Worm (Caenorhabditis elegans) whole organism, mixed stage, embryonic: ENCODE measurements around the gene nas-15.

ENCODE experiments used
- M03D4.4 ChIP-seq: sonication (generic microtip); optimal IDR thresholded peaks from 2 replicates; lab custom pipeline; 2017; ENCODE audit warnings: mild to moderate bottlenecking, missing genetic modification characterization, missing compliant biosample characterization
- bed-3 ChIP-seq: fragments of 200-800 bp; sonication (Bioruptor generic); optimal IDR thresholded peaks from 3 replicates; lab custom pipeline; 2018; ENCODE audit warnings: mild to moderate bottlenecking, missing genetic modification characterization, moderate library complexity, missing compliant biosample characterization
- blmp-1 ChIP-seq: fragments of 150-350 bp; optimal IDR thresholded peaks from 2 replicates; lab custom pipeline; 2014; ENCODE audit warnings: missing biosample characterization, missing genetic modification characterization
- ceh-39 ChIP-seq: fragments of 150-350 bp; optimal IDR thresholded peaks from 2 replicates; lab custom pipeline; 2014; ENCODE audit warnings: missing biosample characterization, missing genetic modification characterization
- ceh-43 ChIP-seq: fragments of 200-800 bp; sonication (Bioruptor generic); optimal IDR thresholded peaks from 2 replicates; lab custom pipeline; 2018; ENCODE audit warnings: mild to moderate bottlenecking, missing genetic modification characterization, moderate library complexity, missing compliant biosample characterization
- ceh-83 ChIP-seq: fragments of 200-800 bp; sonication (Bioruptor generic); optimal IDR thresholded peaks from 2 replicates; lab custom pipeline; 2018; ENCODE audit warnings: mild to moderate bottlenecking, missing genetic modification characterization, missing compliant biosample characterization
- ces-1 ChIP-seq: fragments of 150-350 bp; optimal IDR thresholded peaks from 2 replicates; lab custom pipeline; 2014; ENCODE audit warnings: missing biosample characterization, missing genetic modification reagents, missing genetic modification characterization
- cnd-1 ChIP-seq: fragments of 200-800 bp; sonication (Bioruptor generic); optimal IDR thresholded peaks from 2 replicates; lab custom pipeline; 2018; ENCODE audit warnings: mild to moderate bottlenecking, missing genetic modification characterization, missing compliant biosample characterization
- drap-1 ChIP-seq: fragments of 200-800 bp; sonication (Bioruptor generic); optimal IDR thresholded peaks from 3 replicates; lab custom pipeline; 2018; ENCODE audit warnings: mild to moderate bottlenecking, missing genetic modification characterization, missing compliant biosample characterization
- elt-1 ChIP-seq: sonication (generic microtip); optimal IDR thresholded peaks from 2 replicates; lab custom pipeline; 2017; ENCODE audit warnings: missing genetic modification characterization, mild to moderate bottlenecking, missing compliant biosample characterization, antibody characterized with exemption, moderate library complexity, borderline replicate concordance; ENCODE audit not compliant: insufficient read depth
- elt-3 ChIP-seq: fragments of 150-350 bp; optimal IDR thresholded peaks from 2 replicates; lab custom pipeline; 2014; ENCODE audit warnings: missing biosample characterization, missing genetic modification characterization
- flh-1 ChIP-seq: fragments of 200-800 bp; sonication (Bioruptor generic); optimal IDR thresholded peaks from 2 replicates; lab custom pipeline; 2018; ENCODE audit warnings: mild to moderate bottlenecking, missing genetic modification characterization, moderate library complexity, missing compliant biosample characterization
- ham-2 ChIP-seq: fragments of 200-800 bp; sonication (Bioruptor generic); optimal IDR thresholded peaks from 2 replicates; lab custom pipeline; 2018; ENCODE audit warnings: mild to moderate bottlenecking, missing genetic modification characterization, missing compliant biosample characterization
- hlh-1 ChIP-seq: fragments of 150-350 bp; optimal IDR thresholded peaks from 2 replicates; lab custom pipeline; 2014; ENCODE audit warnings: missing biosample characterization, missing genetic modification reagents, missing genetic modification characterization
- lin-13 ChIP-seq: fragments of 150-350 bp; optimal IDR thresholded peaks from 2 replicates; lab custom pipeline; 2014; ENCODE audit warnings: missing biosample characterization, missing genetic modification characterization
- lin-32 ChIP-seq: fragments of 200-800 bp; sonication (Bioruptor generic); optimal IDR thresholded peaks from 2 replicates; lab custom pipeline; 2018; ENCODE audit warnings: mild to moderate bottlenecking, missing genetic modification characterization, missing compliant biosample characterization
- lsy-2 ChIP-seq: fragments of 150-350 bp; optimal IDR thresholded peaks from 2 replicates; lab custom pipeline; 2014; ENCODE audit warnings: missing biosample characterization, missing genetic modification characterization
- mab-5 ChIP-seq: fragments of 150-350 bp; optimal IDR thresholded peaks from 2 replicates; lab custom pipeline; 2014; ENCODE audit warnings: missing biosample characterization, missing genetic modification characterization
- mep-1 ChIP-seq: fragments of 150-350 bp; optimal IDR thresholded peaks from 2 replicates; lab custom pipeline; 2017; ENCODE audit warnings: missing biosample characterization, missing genetic modification reagents, missing genetic modification characterization, inconsistent platforms
- mls-2 ChIP-seq: sonication (generic microtip); optimal IDR thresholded peaks from 2 replicates; lab custom pipeline; 2016; ENCODE audit warnings: mild to moderate bottlenecking, missing genetic modification characterization, moderate library complexity, missing compliant biosample characterization
- nhr-12 ChIP-seq: fragments of 150-350 bp; optimal IDR thresholded peaks from 2 replicates; lab custom pipeline; 2014; ENCODE audit warnings: missing biosample characterization, missing genetic modification characterization
- nhr-2 ChIP-seq: fragments of 150-350 bp; optimal IDR thresholded peaks from 2 replicates; lab custom pipeline; 2014; ENCODE audit warnings: missing biosample characterization, missing genetic modification characterization
- nhr-237 ChIP-seq: fragments of 150-350 bp; optimal IDR thresholded peaks from 2 replicates; lab custom pipeline; 2014; ENCODE audit warnings: missing biosample characterization, missing genetic modification characterization
- nhr-28 ChIP-seq: fragments of 150-350 bp; optimal IDR thresholded peaks from 2 replicates; lab custom pipeline; 2014; ENCODE audit warnings: missing biosample characterization, missing genetic modification characterization
- nhr-76 ChIP-seq: sonication (generic microtip); optimal IDR thresholded peaks from 2 replicates; lab custom pipeline; 2017; ENCODE audit warnings: missing biosample characterization, missing genetic modification characterization
- pha-4 ChIP-seq: fragments of 150-350 bp; optimal IDR thresholded peaks from 2 replicates; lab custom pipeline; 2018; ENCODE audit warnings: missing biosample characterization, missing genetic modification reagents, missing genetic modification characterization
- sem-2 ChIP-seq: fragments of 200-800 bp; sonication (Bioruptor generic); optimal IDR thresholded peaks from 2 replicates; lab custom pipeline; 2018; ENCODE audit warnings: mild to moderate bottlenecking, missing genetic modification characterization, missing compliant biosample characterization
- snpc-4 ChIP-seq: fragments of 150-350 bp; optimal IDR thresholded peaks from 2 replicates; lab custom pipeline; 2014; ENCODE audit warnings: missing biosample characterization, missing genetic modification characterization
- sptf-1 ChIP-seq: sonication (generic microtip); optimal IDR thresholded peaks from 2 replicates; lab custom pipeline; 2017; ENCODE audit warnings: mild to moderate bottlenecking, missing genetic modification characterization, moderate library complexity, missing compliant biosample characterization
- tbx-8 ChIP-seq: fragments of 200-800 bp; sonication (Bioruptor generic); optimal IDR thresholded peaks from 2 replicates; lab custom pipeline; 2018; ENCODE audit warnings: mild to moderate bottlenecking, missing genetic modification characterization, moderate library complexity, missing compliant biosample characterization
- unc-120 ChIP-seq: sonication (generic microtip); optimal IDR thresholded peaks from 2 replicates; lab custom pipeline; 2017; ENCODE audit warnings: missing genetic modification characterization, missing compliant biosample characterization; ENCODE audit not compliant: poor library complexity, severe bottlenecking
- unc-39 ChIP-seq: fragments of 150-350 bp; optimal IDR thresholded peaks from 2 replicates; lab custom pipeline; 2014; ENCODE audit warnings: missing biosample characterization, missing genetic modification characterization
- unc-62 ChIP-seq: fragments of 150-350 bp; optimal IDR thresholded peaks from 2 replicates; lab custom pipeline; 2014; ENCODE audit warnings: missing biosample characterization, missing genetic modification reagents, missing genetic modification characterization
- zip-8 ChIP-seq: fragments of 150-350 bp; optimal IDR thresholded peaks from 2 replicates; lab custom pipeline; 2014; ENCODE audit warnings: missing biosample characterization, missing genetic modification characterization
- ztf-11 ChIP-seq: fragments of 150-350 bp; optimal IDR thresholded peaks from 2 replicates; lab custom pipeline; 2014; ENCODE audit warnings: missing biosample characterization, missing genetic modification characterization

nas-15 gene

ce11 chrX:789848-790247, 12.3 kb downstream of the nas-15 start:
- TF ChIP-seq lin-13 (tag; lab: Kevin White, UChicago), result no peak
- no peak for TF ChIP-seq nhr-12 (tag; lab: Kevin White, UChicago)
- TF ChIP-seq unc-62 (GFP tag; lab: Kevin White, UChicago), result no peak
- no peak for TF ChIP-seq ceh-43 (GFP tag; lab: Kevin White, UChicago)
- no peak for TF ChIP-seq mls-2 (tag; lab: Kevin White, UChicago)
- no peak for TF ChIP-seq lsy-2 (tag; lab: Kevin White, UChicago)
- TF ChIP-seq ces-1 (GFP tag; lab: Kevin White, UChicago), result no peak
- TF ChIP-seq zip-8 (tag; lab: Kevin White, UChicago), result no peak

DNA sequence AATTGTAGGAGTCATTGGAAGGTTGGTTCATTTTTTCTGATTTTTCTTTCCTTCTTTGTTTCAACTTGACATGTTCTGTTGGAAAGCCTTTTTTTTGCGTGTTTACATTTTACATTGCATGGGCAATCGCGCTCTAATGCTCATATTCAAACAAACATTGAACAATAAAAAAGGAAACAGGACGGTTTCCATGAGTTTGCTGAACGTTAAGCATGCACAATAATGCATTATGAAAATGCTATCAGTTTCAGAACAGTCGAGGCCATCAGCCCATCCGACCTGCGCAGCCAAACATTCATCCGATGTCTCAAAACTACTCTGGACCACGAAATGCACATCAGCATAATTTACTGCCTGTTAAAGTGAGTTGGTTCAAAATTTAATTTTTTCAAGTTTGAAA, 13.1 kb downstream of the nas-15 start:
- no peak for TF ChIP-seq tbx-8 (GFP tag; lab: Kevin White, UChicago)
- TF ChIP-seq sem-2, result no peak
- no peak for TF ChIP-seq ztf-11 (tag; lab: Kevin White, UChicago)
- no peak for TF ChIP-seq nhr-237
- TF ChIP-seq snpc-4 (tag; lab: Kevin White, UChicago), result no peak
- TF ChIP-seq ceh-43 (GFP tag; lab: Kevin White, UChicago), result no peak
- TF ChIP-seq bed-3 (GFP tag; lab: Kevin White, UChicago), result no peak
- TF ChIP-seq elt-3 (tag; lab: Kevin White, UChicago), result no peak

DNA sequence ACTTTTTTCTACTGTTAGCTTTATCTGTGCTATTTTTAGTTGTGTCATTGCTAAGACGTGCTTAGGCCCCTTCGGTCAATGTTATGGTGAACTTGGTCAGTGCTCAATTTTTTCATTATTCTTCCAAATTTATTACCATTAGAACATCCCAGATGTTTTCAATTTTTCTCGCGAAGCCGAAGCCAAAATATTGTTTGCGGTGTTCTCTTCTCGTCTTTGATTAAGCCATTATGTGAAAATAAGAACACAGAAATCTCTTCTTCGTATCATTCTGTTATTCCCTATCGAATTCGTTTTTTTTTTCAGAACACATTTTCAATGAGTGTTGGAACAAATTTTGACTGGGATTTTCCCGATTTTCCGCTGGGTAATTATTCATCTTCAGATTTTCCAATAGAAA, 25.0 kb downstream of the nas-15 start, which contains the start of gene gtr-1:
Gene gtr-1, plus strand, starts transcription at position 301 of the 400 bp plus-strand sequence.
- TF ChIP-seq hlh-1 (no peak), unc-120 (tag; lab: Kevin White, UChicago) (no peak), mab-5 (tag; lab: Kevin White, UChicago) (no peak), flh-1 (no peak), ceh-43 (GFP tag; lab: Kevin White, UChicago) (no peak), unc-39 (no peak), pha-4 (tag; lab: Kevin White, UChicago) (no peak), nhr-28 (no peak), nhr-237 (no peak), nhr-12 (tag; lab: Kevin White, UChicago) (no peak), nhr-2 (tag; lab: Kevin White, UChicago) (no peak), sem-2 (no peak), ces-1 (GFP tag; lab: Kevin White, UChicago) (no peak), lsy-2 (tag; lab: Kevin White, UChicago) (no peak), mep-1 (no peak), unc-62 (GFP tag; lab: Kevin White, UChicago) (no peak), elt-1 (tag; lab: Kevin White, UChicago) (no peak)

DNA sequence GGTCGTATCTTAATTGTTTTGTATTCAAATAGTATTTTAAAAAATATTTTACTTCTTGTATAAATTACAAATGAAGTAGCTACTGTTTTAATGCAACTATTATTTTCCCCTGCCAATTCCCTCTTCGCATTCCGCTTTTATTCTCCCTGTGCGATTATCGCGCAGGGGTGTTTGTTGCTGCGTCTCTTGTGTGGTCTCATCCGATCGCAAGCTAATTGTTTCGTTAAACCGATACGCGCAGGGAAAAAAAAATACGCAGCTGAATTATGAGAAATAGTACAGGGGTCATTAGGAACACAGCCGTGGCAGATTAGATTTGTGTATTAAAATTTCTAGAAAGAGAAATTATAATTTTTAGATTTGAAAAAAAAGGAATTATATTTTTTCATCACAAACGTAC, 29.0 kb downstream of the nas-15 start:
- TF ChIP-seq ztf-11 (tag; lab: Kevin White, UChicago) (peak; percentile 84), nhr-237 (peak; percentile 99), snpc-4 (tag; lab: Kevin White, UChicago) (no peak), ceh-43 (GFP tag; lab: Kevin White, UChicago) (peak; percentile 74), nhr-28 (peak; percentile 66), lin-13 (tag; lab: Kevin White, UChicago) (peak; percentile 84), elt-3 (tag; lab: Kevin White, UChicago) (peak; percentile 94), drap-1 (GFP tag; lab: Kevin White, UChicago) (peak; percentile 93), mep-1 (peak; percentile 96), bed-3 (GFP tag; lab: Kevin White, UChicago) (peak; percentile 51), sptf-1 (tag; lab: Kevin White, UChicago) (peak; percentile 92), nhr-2 (tag; lab: Kevin White, UChicago) (peak; percentile 38), tbx-8 (GFP tag; lab: Kevin White, UChicago) (peak; percentile 59), ceh-39 (tag; lab: Kevin White, UChicago) (peak; percentile 98), mab-5 (tag; lab: Kevin White, UChicago) (peak; percentile 92), unc-62 (GFP tag; lab: Kevin White, UChicago) (peak; percentile 69), unc-120 (tag; lab: Kevin White, UChicago) (peak; percentile 78), pha-4 (tag; lab: Kevin White, UChicago) (peak; percentile 98), M03D4.4 (peak; percentile 78), hlh-1 (peak; percentile 84), nhr-12 (tag; lab: Kevin White, UChicago) (peak; percentile 74), ces-1 (GFP tag; lab: Kevin White, UChicago) (peak; percentile 96), unc-39 (peak; percentile 92), zip-8 (tag; lab: Kevin White, UChicago) (no peak), cnd-1 (tag; lab: Kevin White, UChicago) (peak; percentile 86), ceh-83 (GFP tag; lab: Kevin White, UChicago) (peak; percentile 43), mls-2 (tag; lab: Kevin White, UChicago) (peak; percentile 83), lin-32 (GFP tag; lab: Kevin White, UChicago) (peak; percentile 14), lsy-2 (tag; lab: Kevin White, UChicago) (peak; percentile 89), blmp-1 (tag; lab: Kevin White, UChicago) (peak; percentile 16), sem-2 (no peak), nhr-76 (no peak), elt-1 (tag; lab: Kevin White, UChicago) (no peak), flh-1 (no peak), ham-2 (GFP tag; lab: Kevin White, UChicago) (peak; percentile 38)
